Fruit fly (Drosophila melanogaster) whole organism, adult: Measurements from ENCODE around the gene stai.
A peak's percentile ranks its signal among the peaks of the same experiment; 100 is the strongest.

Source experiments
- CG11617 ChIP-seq: fragments of 200-800 bp; sonication (Bioruptor generic); optimal IDR thresholded peaks from 2 replicates; lab custom pipeline; 2017; ENCODE audit warnings: mild to moderate bottlenecking, missing biosample characterization, missing genetic modification reagents, missing genetic modification characterization
- CG5204 ChIP-seq: fragments of 200-800 bp; sonication (Bioruptor generic); optimal IDR thresholded peaks from 2 replicates; lab custom pipeline; 2016; ENCODE audit warnings: missing biosample characterization, missing genetic modification characterization
- Clk ChIP-seq: fragments of 200-800 bp; sonication (Bioruptor generic); optimal IDR thresholded peaks from 2 replicates; lab custom pipeline; 2017; ENCODE audit warnings: missing biosample characterization, missing genetic modification characterization
- cnc ChIP-seq, 2 experiments: fragments of >200 bp; optimal IDR thresholded peaks; 2 replicates each; lab custom pipeline; 2017
- kay ChIP-seq: fragments of 200-800 bp; sonication (Bioruptor generic); peaks from one replicate; lab custom pipeline; 2016; ENCODE audit warnings: missing biosample characterization, missing genetic modification characterization, borderline replicate concordance
- ovo ChIP-seq: fragments of 200-800 bp; sonication (Bioruptor generic); optimal IDR thresholded peaks from 2 replicates; lab custom pipeline; 2016; ENCODE audit warnings: missing biosample characterization, missing genetic modification characterization
- pad ChIP-seq: fragments of 200-800 bp; sonication (Bioruptor generic); optimal IDR thresholded peaks from 3 replicates; lab custom pipeline; 2017; ENCODE audit warnings: missing biosample characterization, missing genetic modification characterization, mild to moderate bottlenecking, moderate library complexity, missing genetic modification reagents
- tj ChIP-seq: fragments of 200-800 bp; sonication (Bioruptor generic); optimal IDR thresholded peaks from 3 replicates; lab custom pipeline; 2017; ENCODE audit warnings: missing biosample characterization, mild to moderate bottlenecking, missing genetic modification characterization, moderate library complexity

- no peak for TF ChIP-seq kay
- TF ChIP-seq pad (GFP tag; lab: Kevin White, UChicago): no peak
- TF ChIP-seq ovo: no peak
- TF ChIP-seq tj (GFP tag; lab: Kevin White, UChicago): no peak
- TF ChIP-seq CG11617 (GFP tag; lab: Kevin White, UChicago): no peak
- no peak for TF ChIP-seq Clk
- TF ChIP-seq cnc (optimal IDR thresholded peaks at IDR 0.05; lab: Kevin White, UChicago): peak in 1 of 2 experiments; percentile 55
- TF ChIP-seq CG5204 (GFP tag; lab: Kevin White, UChicago): no peak
These were observed 15.5 kb upstream of the stai start for dm6 chr2L:6084694-6085093.
